Fruit fly (Drosophila melanogaster) whole organism, embryonic: ENCODE data around the gene CG2691.

Experiments used
- Antp ChIP-seq: fragments of 200-800 bp; sonication (Bioruptor generic); optimal IDR thresholded peaks from 3 replicates; lab custom pipeline; 2016; ENCODE audit warnings: missing biosample characterization, missing genetic modification characterization
- Atf-2 ChIP-seq: fragments of 200-800 bp; sonication (Bioruptor generic); optimal IDR thresholded peaks from 2 replicates; lab custom pipeline; 2016; ENCODE audit warnings: missing biosample characterization, missing genetic modification characterization
- Awh ChIP-seq: fragments of 200-800 bp; sonication (Bioruptor generic); IDR thresholded peaks from 2 replicates; pipeline ENCODE4, ENCODE4 v1.3.6; 2022; ENCODE audit warnings: missing biosample characterization, missing genetic modification characterization
- B-H1 ChIP-seq: fragments of 200-800 bp; sonication (Bioruptor generic); IDR thresholded peaks from 3 replicates; pipeline ENCODE4 v1.3.6; 2022; ENCODE audit warnings: missing biosample characterization, missing genetic modification characterization
- B-H2 ChIP-seq: fragments of 200-800 bp; sonication (Bioruptor generic); optimal IDR thresholded peaks from 2 replicates; lab custom pipeline; 2018; ENCODE audit warnings: missing biosample characterization, mild to moderate bottlenecking, missing genetic modification characterization
- CG10462 ChIP-seq: fragments of 200-800 bp; sonication (Bioruptor generic); optimal IDR thresholded peaks from 2 replicates; lab custom pipeline; 2016; ENCODE audit warnings: missing biosample characterization, missing genetic modification characterization
- CG12744 ChIP-seq: fragments of 200-800 bp; sonication (Bioruptor generic); optimal IDR thresholded peaks from 2 replicates; lab custom pipeline; 2016; ENCODE audit warnings: missing biosample characterization, missing genetic modification characterization
- CG14860 ChIP-seq: fragments of 200-800 bp; sonication (Bioruptor generic); IDR thresholded peaks from 3 replicates; pipeline ENCODE4 v1.3.6; 2022; ENCODE audit warnings: missing biosample characterization, missing genetic modification characterization; ENCODE audit not compliant: partially characterized antibody
- CG17385 ChIP-seq: fragments of 200-800 bp; sonication (Bioruptor generic); optimal IDR thresholded peaks from 3 replicates; lab custom pipeline; 2018; ENCODE audit warnings: missing biosample characterization, mild to moderate bottlenecking, missing genetic modification characterization
- CG17568 ChIP-seq: fragments of 200-800 bp; sonication (Bioruptor generic); optimal IDR thresholded peaks from 2 replicates; lab custom pipeline; 2018; ENCODE audit warnings: missing biosample characterization, mild to moderate bottlenecking, missing genetic modification characterization, moderate library complexity
- CG17912 ChIP-seq: fragments of 200-800 bp; sonication (Bioruptor generic); optimal IDR thresholded peaks from 2 replicates; lab custom pipeline; 2018; ENCODE audit warnings: missing biosample characterization, mild to moderate bottlenecking, missing genetic modification characterization
- CG18011 ChIP-seq: fragments of 200-800 bp; sonication (Bioruptor generic); optimal IDR thresholded peaks from 2 replicates; lab custom pipeline; 2017; ENCODE audit warnings: missing biosample characterization, missing genetic modification characterization, mild to moderate bottlenecking, moderate library complexity, missing genotype
- CG2712 ChIP-seq: fragments of 200-800 bp; optimal IDR thresholded peaks from 3 replicates; lab custom pipeline; 2019; ENCODE audit warnings: missing biosample characterization, mild to moderate bottlenecking, missing genetic modification characterization, moderate library complexity
- CG2875 ChIP-seq: fragments of 200-800 bp; sonication (Bioruptor generic); optimal IDR thresholded peaks from 2 replicates; lab custom pipeline; 2017; ENCODE audit warnings: missing biosample characterization, mild to moderate bottlenecking, missing genetic modification characterization, missing genetic modification reagents
- CG3065 ChIP-seq: fragments of 200-800 bp; sonication (Bioruptor generic); optimal IDR thresholded peaks from 2 replicates; lab custom pipeline; 2016; ENCODE audit warnings: missing biosample characterization, missing genetic modification characterization
- CG3838 ChIP-seq: fragments of 200-800 bp; sonication (Bioruptor generic); optimal IDR thresholded peaks from 3 replicates; lab custom pipeline; 2016; ENCODE audit warnings: missing biosample characterization, missing genetic modification characterization
- CG4617 ChIP-seq: fragments of 200-800 bp; sonication (Bioruptor generic); optimal IDR thresholded peaks from 3 replicates; lab custom pipeline; 2016; ENCODE audit warnings: missing biosample characterization, missing genetic modification characterization, borderline replicate concordance
- CG6854 ChIP-seq: fragments of 200-800 bp; sonication (Bioruptor generic); optimal IDR thresholded peaks from 3 replicates; lab custom pipeline; 2017; ENCODE audit warnings: missing biosample characterization, mild to moderate bottlenecking, missing genetic modification characterization
- CG8290 ChIP-seq, 3 experiments: fragments of 200-800 bp; sonication (Bioruptor generic); optimal IDR thresholded peaks; 2 replicates each; lab custom pipeline; 2016 to 2019; ENCODE audit warnings: missing biosample characterization in 3 of 3, missing genetic modification characterization in 3 of 3, mild to moderate bottlenecking in 2 of 3, moderate library complexity in 1 of 3
- CG8359 ChIP-seq: fragments of 200-800 bp; sonication (Bioruptor generic); optimal IDR thresholded peaks from 2 replicates; lab custom pipeline; 2017; ENCODE audit warnings: missing biosample characterization, mild to moderate bottlenecking, missing genetic modification characterization, borderline replicate concordance
- CG8944 ChIP-seq: fragments of 200-800 bp; sonication (Bioruptor generic); optimal IDR thresholded peaks from 3 replicates; lab custom pipeline; 2016; ENCODE audit warnings: missing biosample characterization, missing genetic modification characterization
- Chrac-16 ChIP-seq: fragments of 200-800 bp; sonication (Bioruptor generic); optimal IDR thresholded peaks from 3 replicates; lab custom pipeline; 2016; ENCODE audit warnings: missing biosample characterization, missing genetic modification characterization
- Dip3 ChIP-seq: fragments of 200-800 bp; sonication (Bioruptor generic); optimal IDR thresholded peaks from 3 replicates; lab custom pipeline; 2016; ENCODE audit warnings: missing biosample characterization, missing genetic modification characterization
- E2f2 ChIP-seq: fragments of 200-800 bp; sonication (Bioruptor generic); IDR thresholded peaks from 2 replicates; pipeline ENCODE4 v1.3.6; 2022; ENCODE audit warnings: missing biosample characterization, missing genetic modification characterization
- ERR ChIP-seq: fragments of 200-800 bp; sonication (Bioruptor generic); optimal IDR thresholded peaks from 2 replicates; lab custom pipeline; 2016; ENCODE audit warnings: missing biosample characterization, missing genetic modification characterization
- Eip74EF ChIP-seq, 2 experiments: fragments of 200-800 bp in 1 of 2; fragments of >200 bp in 1 of 2; sonication (Bioruptor generic) in 1 of 2; optimal IDR thresholded peaks; 2 replicates each; lab custom pipeline; 2017 to 2019; ENCODE audit warnings: missing biosample characterization in 2 of 2, missing genetic modification characterization in 2 of 2, mild to moderate bottlenecking in 1 of 2, moderate library complexity in 1 of 2
- Gug ChIP-seq: fragments of 200-800 bp; sonication (Bioruptor generic); IDR thresholded peaks from 4 replicates; pipeline ENCODE4 v1.3.6; 2022; ENCODE audit warnings: missing biosample characterization, missing genetic modification characterization
- HmgD ChIP-seq: fragments of 200-800 bp; sonication (Bioruptor generic); optimal IDR thresholded peaks from 3 replicates; lab custom pipeline; 2016; ENCODE audit warnings: missing biosample characterization, missing genetic modification characterization
- Kr ChIP-seq: fragments of 200-800 bp; sonication (Bioruptor generic); optimal IDR thresholded peaks from 2 replicates; lab custom pipeline; 2017; ENCODE audit warnings: missing biosample characterization, mild to moderate bottlenecking, missing genetic modification characterization
- Lhr ChIP-seq: fragments of 200-800 bp; sonication (Bioruptor generic); optimal IDR thresholded peaks from 3 replicates; lab custom pipeline; 2017; ENCODE audit warnings: mild to moderate bottlenecking, missing biosample characterization, missing genetic modification reagents, missing genetic modification characterization
- NC2α ChIP-seq: fragments of 200-800 bp; sonication (Bioruptor generic); optimal IDR thresholded peaks from 2 replicates; lab custom pipeline; 2016; ENCODE audit warnings: missing biosample characterization, missing genetic modification characterization
- NC2β ChIP-seq: fragments of 200-800 bp; sonication (Bioruptor generic); optimal IDR thresholded peaks from 2 replicates; lab custom pipeline; 2016; ENCODE audit warnings: missing biosample characterization, missing genetic modification characterization
- Nf-YC ChIP-seq: fragments of 200-800 bp; optimal IDR thresholded peaks from 3 replicates; lab custom pipeline; 2019; ENCODE audit warnings: missing biosample characterization, mild to moderate bottlenecking, missing genetic modification characterization, moderate library complexity
- Optix ChIP-seq: fragments of 200-800 bp; sonication (Bioruptor generic); IDR thresholded peaks from 3 replicates; pipeline ENCODE4 v1.3.6; 2022; ENCODE audit warnings: missing biosample characterization, missing genetic modification characterization
- Poxn ChIP-seq: fragments of 200-800 bp; sonication (Bioruptor generic); IDR thresholded peaks from 2 replicates; pipeline ENCODE4 v1.3.6; 2022; ENCODE audit warnings: missing biosample characterization, missing genetic modification characterization
- Ptx1 ChIP-seq: fragments of 200-800 bp; sonication (Bioruptor generic); IDR thresholded peaks from 2 replicates; pipeline ENCODE4 v1.3.6; 2022; ENCODE audit warnings: missing biosample characterization, missing genetic modification characterization
- Rx ChIP-seq: fragments of 200-800 bp; sonication (Bioruptor generic); IDR thresholded peaks from 2 replicates; pipeline ENCODE4 v1.3.6; 2022; ENCODE audit warnings: missing biosample characterization, missing genetic modification characterization
- Tbp ChIP-seq: fragments of >200 bp; optimal IDR thresholded peaks from 2 replicates; lab custom pipeline; 2018; ENCODE audit warnings: missing biosample characterization, missing genetic modification characterization
- abd-A ChIP-seq: fragments of 200-800 bp; sonication (Bioruptor generic); optimal IDR thresholded peaks from 3 replicates; lab custom pipeline; 2019; ENCODE audit warnings: missing biosample characterization, mild to moderate bottlenecking, missing genetic modification characterization, moderate library complexity
- ara ChIP-seq: fragments of 200-800 bp; sonication (Bioruptor generic); IDR thresholded peaks from 2 replicates; pipeline ENCODE4 v1.3.6; 2022; ENCODE audit warnings: missing biosample characterization, missing genetic modification characterization
- bbx ChIP-seq: fragments of 200-800 bp; sonication (Bioruptor generic); IDR thresholded peaks from 2 replicates; pipeline ENCODE4 v1.3.6; 2022; ENCODE audit warnings: missing biosample characterization, missing genetic modification characterization; ENCODE audit not compliant: partially characterized antibody
- chinmo ChIP-seq: fragments of 200-800 bp; sonication (Bioruptor generic); IDR thresholded peaks from 4 replicates; pipeline ENCODE4 v1.3.6; 2022; ENCODE audit warnings: missing biosample characterization, missing genetic modification characterization; ENCODE audit not compliant: partially characterized antibody
- da ChIP-seq: fragments of 200-800 bp; sonication (Bioruptor generic); optimal IDR thresholded peaks from 2 replicates; lab custom pipeline; 2016; ENCODE audit warnings: missing biosample characterization, missing genetic modification characterization
- fd3F ChIP-seq: fragments of 200-800 bp; sonication (Bioruptor generic); optimal IDR thresholded peaks from 2 replicates; lab custom pipeline; 2018; ENCODE audit warnings: missing biosample characterization, mild to moderate bottlenecking, missing genetic modification characterization, moderate library complexity
- kay ChIP-seq: fragments of 200-800 bp; sonication (Bioruptor generic); optimal IDR thresholded peaks from 2 replicates; lab custom pipeline; 2016; ENCODE audit warnings: missing biosample characterization, missing genetic modification characterization
- nerfin-1 ChIP-seq: fragments of 200-800 bp; sonication (Bioruptor generic); optimal IDR thresholded peaks from 3 replicates; lab custom pipeline; 2019; ENCODE audit warnings: missing biosample characterization, mild to moderate bottlenecking, missing genetic modification characterization, moderate library complexity
- nerfin-2 ChIP-seq: fragments of 200-800 bp; sonication (Bioruptor generic); IDR thresholded peaks from 2 replicates; pipeline ENCODE4 v1.3.6; 2022; ENCODE audit warnings: missing biosample characterization, missing genetic modification characterization; ENCODE audit not compliant: partially characterized antibody
- ranshi ChIP-seq: fragments of 200-800 bp; sonication (Bioruptor generic); IDR thresholded peaks from 2 replicates; pipeline ENCODE4 v1.3.6; 2022; ENCODE audit warnings: missing biosample characterization, missing genetic modification characterization
- repo ChIP-seq: fragments of 200-800 bp; sonication (Bioruptor generic); optimal IDR thresholded peaks from 2 replicates; lab custom pipeline; 2016; ENCODE audit warnings: missing biosample characterization, missing genetic modification characterization
- sob ChIP-seq: fragments of 200-800 bp; sonication (Bioruptor generic); IDR thresholded peaks from 2 replicates; pipeline ENCODE4 v1.3.6; 2022; ENCODE audit warnings: missing biosample characterization, missing genetic modification characterization
- tup ChIP-seq: fragments of 200-800 bp; sonication (Bioruptor generic); optimal IDR thresholded peaks from 2 replicates; lab custom pipeline; 2016; ENCODE audit warnings: missing biosample characterization, mild to moderate bottlenecking, missing genetic modification characterization, moderate library complexity

CG2691 gene

dm6 chrX:13572382-13572781 lies 51.8 kb downstream of the CG2691 start (continued):
- peak; percentile 44; the same call in 1 of the 2 replicates for TF ChIP-seq ranshi (GFP tag; lab: Robert Waterston, UW)
- peak; percentile 32 for TF ChIP-seq CG8359
- no peak for TF ChIP-seq Optix (GFP tag; lab: Robert Waterston, UW)
- no peak for TF ChIP-seq tup (GFP tag; lab: Kevin White, UChicago)
- no peak for TF ChIP-seq HmgD (GFP tag; lab: Kevin White, UChicago)
- no peak for TF ChIP-seq nerfin-2
- no peak for TF ChIP-seq Lhr (GFP tag; lab: Kevin White, UChicago)
- TF ChIP-seq chinmo (GFP tag; lab: Robert Waterston, UW) = no peak
- TF ChIP-seq CG4617 (GFP tag; lab: Kevin White, UChicago) = no peak
- no peak for TF ChIP-seq E2f2 (GFP tag; lab: Robert Waterston, UW)
- TF ChIP-seq Rx = no peak
- no peak for TF ChIP-seq CG17912 (GFP tag; lab: Kevin White, UChicago)
- peak; percentile 17 for TF ChIP-seq nerfin-1
- TF ChIP-seq fd3F (GFP tag; lab: Kevin White, UChicago) = peak; percentile 11
- peak; percentile 39; the same call in 1 of the 3 replicates for TF ChIP-seq B-H1 (GFP tag; lab: Robert Waterston, UW)
- peak; percentile 33 for TF ChIP-seq Chrac-16
- TF ChIP-seq bbx (GFP tag; lab: Robert Waterston, UW) = no peak
- peak; percentile 44; the same call in 1 of the 2 replicates for TF ChIP-seq ara
- TF ChIP-seq NC2α = no peak
- peak in 1 of 2 experiments; percentile 35 for TF ChIP-seq Eip74EF (GFP tag; optimal IDR thresholded peaks at IDR 0.05; lab: Kevin White, UChicago)
- TF ChIP-seq da (GFP tag; lab: Kevin White, UChicago) = no peak
- TF ChIP-seq Awh (GFP tag; lab: Robert Waterston, UW) = peak; percentile 11; the same call in 1 of the 2 replicates
- TF ChIP-seq CG17385 (GFP tag; lab: Kevin White, UChicago) = peak; percentile 51
- no peak for TF ChIP-seq CG3838 (GFP tag; lab: Kevin White, UChicago)
- TF ChIP-seq Kr = no peak
- no peak for TF ChIP-seq abd-A (tag; lab: Kevin White, UChicago)
- TF ChIP-seq sob (GFP tag; lab: Robert Waterston, UW) = no peak
- no peak for TF ChIP-seq Gug (GFP tag; lab: Robert Waterston, UW)
- TF ChIP-seq Antp = peak; percentile 35
- no peak for TF ChIP-seq CG8290 (GFP tag; optimal IDR thresholded peaks at IDR 0.05; lab: Kevin White, UChicago)
- no peak for TF ChIP-seq CG8290 (tag; optimal IDR thresholded peaks at IDR 0.05; lab: Kevin White, UChicago)
- no peak for TF ChIP-seq kay (GFP tag; lab: Kevin White, UChicago)
- TF ChIP-seq CG17568 (GFP tag; lab: Kevin White, UChicago) = peak; percentile 36
- no peak for TF ChIP-seq CG6854 (GFP tag; lab: Kevin White, UChicago)
- no peak for TF ChIP-seq CG14860 (GFP tag; lab: Robert Waterston, UW)
- peak; percentile 71 for TF ChIP-seq CG2712 (tag; lab: Kevin White, UChicago)
- TF ChIP-seq CG12744 (GFP tag; lab: Kevin White, UChicago) = no peak
- TF ChIP-seq B-H2 (GFP tag; lab: Kevin White, UChicago) = no peak
- TF ChIP-seq repo (GFP tag; lab: Kevin White, UChicago) = peak; percentile 53
- peak; percentile 57 for TF ChIP-seq CG8944 (GFP tag; lab: Kevin White, UChicago)
- TF ChIP-seq CG2875 (GFP tag; lab: Kevin White, UChicago) = peak; percentile 54
- TF ChIP-seq Poxn (GFP tag; lab: Robert Waterston, UW) = no peak
- no peak for TF ChIP-seq Nf-YC
- no peak for TF ChIP-seq ERR
- TF ChIP-seq CG3065 (GFP tag; lab: Kevin White, UChicago) = no peak
- TF ChIP-seq Dip3 (GFP tag; lab: Kevin White, UChicago) = peak; percentile 22
- peak; percentile 0 for TF ChIP-seq NC2β
- TF ChIP-seq Ptx1 (GFP tag; lab: Robert Waterston, UW) = peak; percentile 62
- no peak for TF ChIP-seq CG10462 (GFP tag; lab: Kevin White, UChicago)
- TF ChIP-seq Atf-2 = peak; percentile 54
- TF ChIP-seq Tbp (GFP tag; lab: Kevin White, UChicago) = no peak
- no peak for TF ChIP-seq CG18011 (GFP tag; lab: Kevin White, UChicago)
